Worm (Caenorhabditis elegans): ENCODE measurements around the gene Y57G11C.52.

- TF ChIP-seq nhr-237 (tag; optimal IDR thresholded peaks at IDR 0.05) (no peak), pha-4 (tag; optimal IDR thresholded peaks at IDR 0.05) (no peak), mab-5 (tag; optimal IDR thresholded peaks at IDR 0.05) (no peak), sem-2 (GFP tag; optimal IDR thresholded peaks at IDR 0.05) (no peak), elt-3 (tag; optimal IDR thresholded peaks at IDR 0.05) (no peak), ztf-11 (tag; optimal IDR thresholded peaks at IDR 0.05) (no peak), unc-62 (GFP tag; optimal IDR thresholded peaks at IDR 0.05) (no peak), nhr-12 (tag; optimal IDR thresholded peaks at IDR 0.05) (no peak)
Measured at ce11 chrIV:14828218-14828617, 25.6 kb upstream of the Y57G11C.52 start.

Data from whole organism, mixed stage, embryonic.